Worm (Caenorhabditis elegans) whole organism, L4/young adult: ENCODE measurements around the gene gtf-2H3.

Experiments used
- W03F9.2 ChIP-seq: fragments of 150-350 bp; optimal IDR thresholded peaks from 2 replicates; lab custom pipeline; 2014; ENCODE audit warnings: missing biosample characterization, missing genetic modification characterization
- him-1 ChIP-seq: sonication (generic microtip); optimal IDR thresholded peaks from 2 replicates; lab custom pipeline; 2016; ENCODE audit warnings: missing genotype, missing genetic modification reagents, missing genetic modification characterization, missing compliant biosample characterization

- no peak for TF ChIP-seq him-1 (tag; lab: Kevin White, UChicago)
- TF ChIP-seq W03F9.2, result no peak
Measured at ce11 chrIII:10149910-10150309, 30.0 kb upstream of the gtf-2H3 start.
